Worm (Caenorhabditis elegans): ENCODE results near the gene T28A8.4.

The T28A8.4 gene

ce11 chrIII:13465918-13466592, 37.4 kb upstream of the T28A8.4 start, which contains the start of gene cdk-5 (continued):
- TF ChIP-seq egl-44 (GFP tag; IDR thresholded peaks at IDR 0.05): no peak
- no peak for TF ChIP-seq rpc-1 (optimal IDR thresholded peaks at IDR 0.05)
- TF ChIP-seq rpc-1 (tag; optimal IDR thresholded peaks at IDR 0.05): no peak
- TF ChIP-seq him-1 (tag; optimal IDR thresholded peaks at IDR 0.05): no peak
- no peak for TF ChIP-seq snpc-4 (GFP tag; optimal IDR thresholded peaks at IDR 0.05)
- TF ChIP-seq snpc-4 (tag; optimal IDR thresholded peaks at IDR 0.05): peak in 2 of 4 experiments; percentile 54 to 62
- TF ChIP-seq repo-1 (tag; optimal IDR thresholded peaks at IDR 0.05): peak; percentile 69
- peak; percentile 86 for TF ChIP-seq ekl-4 (GFP tag; IDR thresholded peaks at IDR 0.05)
- TF ChIP-seq attf-3 (GFP tag; conservative IDR thresholded peaks at IDR 0.05): no peak
- peak; percentile 58; the same call in 1 of the 2 replicates for TF ChIP-seq ceh-100 (GFP tag; IDR thresholded peaks at IDR 0.05)
- peak in 1 of 3 experiments; percentile 82 for TF ChIP-seq lin-35 (GFP tag; optimal IDR thresholded peaks at IDR 0.05)
- TF ChIP-seq pbrm-1 (GFP tag; IDR thresholded peaks at IDR 0.05): peak; percentile 77; the same call in 1 of the 2 replicates
- TF ChIP-seq hlh-26 (GFP tag; conservative IDR thresholded peaks at IDR 0.05): no peak
- TF ChIP-seq mcd-1 (GFP tag; IDR thresholded peaks at IDR 0.05): peak; percentile 68
- no peak for TF ChIP-seq F57A8.1 (GFP tag; optimal IDR thresholded peaks at IDR 0.05)
- TF ChIP-seq madf-8 (GFP tag; conservative IDR thresholded peaks at IDR 0.05): no peak
- no peak for TF ChIP-seq cebp-1 (GFP tag; IDR thresholded peaks at IDR 0.05)
- TF ChIP-seq cebp-1 (tag; optimal IDR thresholded peaks at IDR 0.05): peak; percentile 68
- TF ChIP-seq snpc-1.1 (tag; optimal IDR thresholded peaks at IDR 0.05; ENCODE audit: insufficient read depth): no peak
- no peak for TF ChIP-seq egl-18 (GFP tag; IDR thresholded peaks at IDR 0.05)
- TF ChIP-seq dox-1 (GFP tag; IDR thresholded peaks at IDR 0.05): 0 out of 2 replicates have a peak, but pooled peaks have one; percentile 31
- no peak for TF ChIP-seq aptf-2 (GFP tag; conservative IDR thresholded peaks at IDR 0.05)
- TF ChIP-seq zfh-2 (GFP tag; conservative IDR thresholded peaks at IDR 0.05): no peak
- peak; percentile 18 for TF ChIP-seq attf-5 (GFP tag; optimal IDR thresholded peaks at IDR 0.05)
- TF ChIP-seq Y53G8AR.9 (GFP tag; conservative IDR thresholded peaks at IDR 0.05): peak; percentile 87; the same call in 1 of the 2 replicates
- no peak for TF ChIP-seq sdz-38 (tag; optimal IDR thresholded peaks at IDR 0.05)
- peak; percentile 11 for TF ChIP-seq dpl-1 (GFP tag; optimal IDR thresholded peaks at IDR 0.05)
- peak; percentile 19 for TF ChIP-seq K12H6.12 (tag; optimal IDR thresholded peaks at IDR 0.05)
- TF ChIP-seq akir-1 (GFP tag; optimal IDR thresholded peaks at IDR 0.05): no peak
- peak; percentile 67 for TF ChIP-seq rcor-1 (GFP tag; IDR thresholded peaks at IDR 0.05)
- no peak for TF ChIP-seq nhr-179 (tag; optimal IDR thresholded peaks at IDR 0.05)
- peak; percentile 15 for TF ChIP-seq madf-10 (tag; optimal IDR thresholded peaks at IDR 0.05)
- peak; percentile 72 for TF ChIP-seq snpc-3.4 (tag; optimal IDR thresholded peaks at IDR 0.05)
- TF ChIP-seq lin-40 (tag; optimal IDR thresholded peaks at IDR 0.05): peak; percentile 87
- no peak for TF ChIP-seq F55B11.4 (tag; optimal IDR thresholded peaks at IDR 0.05; ENCODE audit: borderline replicate concordance, insufficient read depth)
- TF ChIP-seq atf-7 (tag; optimal IDR thresholded peaks at IDR 0.05): peak; percentile 16
- TF ChIP-seq Y56A3A.18 (GFP tag; IDR thresholded peaks at IDR 0.05): peak; percentile 52; the same call in 1 of the 2 replicates
- no peak for TF ChIP-seq Y53F4B.3 (GFP tag; IDR thresholded peaks at IDR 0.05)

ce11 chrIII:13471504-13471903, 32.0 kb upstream of the T28A8.4 start, which contains the start of gene pssy-2:
Gene pssy-2 (plus strand): TSS chrIII:13471804.
- TF ChIP-seq unc-130 (GFP tag; optimal IDR thresholded peaks at IDR 0.05) (no peak), lsl-1 (GFP tag; optimal IDR thresholded peaks at IDR 0.05) (peak; percentile 14), nfyb-1 (GFP tag; IDR thresholded peaks at IDR 0.05) (no peak)
